Fruit fly (Drosophila melanogaster) whole organism, embryonic: ENCODE data around the gene CG15480.

Experiments used
- B-H1 ChIP-seq: fragments of 200-800 bp; sonication (Bioruptor generic); IDR thresholded peaks from 3 replicates; pipeline ENCODE4 v1.3.6; 2022; ENCODE audit warnings: missing biosample characterization, missing genetic modification characterization
- Bdp1 ChIP-seq: fragments of 200-800 bp; sonication (Bioruptor generic); optimal IDR thresholded peaks from 3 replicates; lab custom pipeline; 2016; ENCODE audit warnings: missing biosample characterization, missing genetic modification characterization
- Bteb2 ChIP-seq: fragments of 200-800 bp; sonication (Bioruptor generic); optimal IDR thresholded peaks from 2 replicates; lab custom pipeline; 2016; ENCODE audit warnings: missing biosample characterization, missing genetic modification characterization
- CG11560 ChIP-seq: fragments of 200-800 bp; sonication (Bioruptor generic); IDR thresholded peaks from 3 replicates; pipeline ENCODE4 v1.3.6; 2022; ENCODE audit warnings: missing biosample characterization, missing genetic modification characterization
- CG15269 ChIP-seq: fragments of 200-800 bp; sonication (Bioruptor generic); optimal IDR thresholded peaks from 2 replicates; lab custom pipeline; 2018; ENCODE audit warnings: missing biosample characterization, mild to moderate bottlenecking, missing genetic modification characterization, moderate library complexity
- CG1602 ChIP-seq: fragments of 200-800 bp; sonication (Bioruptor generic); optimal IDR thresholded peaks from 3 replicates; lab custom pipeline; 2016; ENCODE audit warnings: missing biosample characterization, missing genetic modification characterization
- CG17568 ChIP-seq: fragments of 200-800 bp; sonication (Bioruptor generic); optimal IDR thresholded peaks from 2 replicates; lab custom pipeline; 2018; ENCODE audit warnings: missing biosample characterization, mild to moderate bottlenecking, missing genetic modification characterization, moderate library complexity
- CG1832 ChIP-seq: fragments of 200-800 bp; sonication (Bioruptor generic); optimal IDR thresholded peaks from 2 replicates; lab custom pipeline; 2017; ENCODE audit warnings: missing biosample characterization, mild to moderate bottlenecking, missing genetic modification characterization, inconsistent platforms
- CG18599 ChIP-seq: fragments of 200-800 bp; sonication (Bioruptor generic); optimal IDR thresholded peaks from 3 replicates; lab custom pipeline; 2017; ENCODE audit warnings: missing biosample characterization, missing genetic modification characterization, mild to moderate bottlenecking, moderate library complexity, missing genetic modification reagents
- CG2712 ChIP-seq: fragments of 200-800 bp; optimal IDR thresholded peaks from 3 replicates; lab custom pipeline; 2019; ENCODE audit warnings: missing biosample characterization, mild to moderate bottlenecking, missing genetic modification characterization, moderate library complexity
- CG32767 ChIP-seq: fragments of 200-800 bp; sonication (Bioruptor generic); IDR thresholded peaks from 2 replicates; pipeline ENCODE4 v1.3.6; 2022; ENCODE audit warnings: missing biosample characterization, missing genetic modification characterization
- CG3281 ChIP-seq: fragments of 200-800 bp; sonication (Bioruptor generic); optimal IDR thresholded peaks from 3 replicates; lab custom pipeline; 2017; ENCODE audit warnings: missing biosample characterization, mild to moderate bottlenecking, missing genetic modification characterization
- CG6683 ChIP-seq: fragments of 200-800 bp; sonication (Bioruptor generic); optimal IDR thresholded peaks from 2 replicates; lab custom pipeline; 2017; ENCODE audit warnings: missing biosample characterization, mild to moderate bottlenecking, missing genetic modification characterization, missing genetic modification reagents
- CG9215 ChIP-seq: fragments of 200-800 bp; sonication (Bioruptor generic); IDR thresholded peaks from 2 replicates; pipeline ENCODE4 v1.3.6; 2022; ENCODE audit warnings: missing biosample characterization, missing genetic modification characterization
- CG9876 ChIP-seq: fragments of 200-800 bp; sonication (Bioruptor generic); optimal IDR thresholded peaks from 2 replicates; lab custom pipeline; 2016; ENCODE audit warnings: missing biosample characterization, missing genetic modification characterization
- Chrac-16 ChIP-seq: fragments of 200-800 bp; sonication (Bioruptor generic); optimal IDR thresholded peaks from 3 replicates; lab custom pipeline; 2016; ENCODE audit warnings: missing biosample characterization, missing genetic modification characterization
- D19B ChIP-seq: fragments of 200-800 bp; sonication (Bioruptor generic); optimal IDR thresholded peaks from 2 replicates; lab custom pipeline; 2017; ENCODE audit warnings: missing biosample characterization, mild to moderate bottlenecking, missing genetic modification characterization
- Doc2 ChIP-seq: fragments of 200-800 bp; sonication (Bioruptor generic); IDR thresholded peaks from 2 replicates; pipeline ENCODE4 v1.3.6; 2022; ENCODE audit warnings: missing biosample characterization, missing genetic modification characterization
- E2f1 ChIP-seq: fragments of 200-800 bp; sonication (Bioruptor generic); IDR thresholded peaks from 2 replicates; pipeline ENCODE4 v1.3.6; 2022; ENCODE audit warnings: missing biosample characterization, missing genetic modification characterization
- Eip74EF ChIP-seq, 2 experiments: fragments of 200-800 bp in 1 of 2; fragments of >200 bp in 1 of 2; sonication (Bioruptor generic) in 1 of 2; optimal IDR thresholded peaks; 2 replicates each; lab custom pipeline; 2017 to 2019; ENCODE audit warnings: missing biosample characterization in 2 of 2, missing genetic modification characterization in 2 of 2, mild to moderate bottlenecking in 1 of 2, moderate library complexity in 1 of 2
- Hand ChIP-seq: fragments of 200-800 bp; sonication (Bioruptor generic); optimal IDR thresholded peaks from 2 replicates; lab custom pipeline; 2017; ENCODE audit warnings: mild to moderate bottlenecking, missing biosample characterization, missing genetic modification reagents, missing genetic modification characterization
- Hmr ChIP-seq: fragments of 200-800 bp; sonication (Bioruptor generic); optimal IDR thresholded peaks from 3 replicates; lab custom pipeline; 2017; ENCODE audit warnings: mild to moderate bottlenecking, missing biosample characterization, missing genetic modification reagents, missing genetic modification characterization
- Hr39 ChIP-seq: fragments of >200 bp; optimal IDR thresholded peaks from 2 replicates; lab custom pipeline; 2017
- Myb ChIP-seq: fragments of 200-800 bp; sonication (Bioruptor generic); optimal IDR thresholded peaks from 2 replicates; lab custom pipeline; 2016; ENCODE audit warnings: missing biosample characterization, missing genetic modification characterization
- NC2α ChIP-seq: fragments of 200-800 bp; sonication (Bioruptor generic); optimal IDR thresholded peaks from 2 replicates; lab custom pipeline; 2016; ENCODE audit warnings: missing biosample characterization, missing genetic modification characterization
- Nf-YA ChIP-seq: fragments of 200-800 bp; sonication (Bioruptor generic); IDR thresholded peaks from 2 replicates; pipeline ENCODE4 v1.3.6; 2022; ENCODE audit warnings: missing biosample characterization, missing genetic modification characterization
- Opbp ChIP-seq: fragments of 200-800 bp; sonication (Bioruptor generic); IDR thresholded peaks from 3 replicates; pipeline ENCODE4 v1.3.6; 2022; ENCODE audit warnings: missing biosample characterization, missing genetic modification characterization; ENCODE audit not compliant: partially characterized antibody
- Rfx ChIP-seq: fragments of 200-800 bp; sonication (Bioruptor generic); IDR thresholded peaks from 2 replicates; pipeline ENCODE4 v1.3.6; 2022; ENCODE audit warnings: missing biosample characterization, missing genetic modification characterization
- Ssrp ChIP-seq: fragments of 200-800 bp; sonication (Bioruptor generic); optimal IDR thresholded peaks from 2 replicates; lab custom pipeline; 2018; ENCODE audit warnings: missing biosample characterization, mild to moderate bottlenecking, missing genetic modification characterization, moderate library complexity
- Stat92E ChIP-seq, 3 experiments: fragments of >200 bp in 2 of 3; fragments of 200-800 bp in 1 of 3; sonication (Bioruptor generic) in 1 of 3; optimal IDR thresholded peaks; 2 replicates each; lab custom pipeline; 2017 to 2019; ENCODE audit warnings: missing biosample characterization in 3 of 3, missing genetic modification characterization in 3 of 3, mild to moderate bottlenecking in 1 of 3, moderate library complexity in 1 of 3
- TFAM ChIP-seq: fragments of 200-800 bp; sonication (Bioruptor generic); optimal IDR thresholded peaks from 2 replicates; lab custom pipeline; 2017; ENCODE audit warnings: missing biosample characterization, missing genetic modification characterization, inconsistent platforms
- YL-1 ChIP-seq: fragments of 200-800 bp; sonication (Bioruptor generic); optimal IDR thresholded peaks from 3 replicates; lab custom pipeline; 2017; ENCODE audit warnings: missing biosample characterization, mild to moderate bottlenecking, missing genetic modification characterization
- al ChIP-seq: fragments of 200-800 bp; sonication (Bioruptor generic); IDR thresholded peaks from 2 replicates; pipeline ENCODE4 v1.3.6; 2022; ENCODE audit warnings: missing biosample characterization, missing genetic modification characterization
- gce ChIP-seq: fragments of 200-800 bp; sonication (Bioruptor generic); IDR thresholded peaks from 3 replicates; pipeline ENCODE4 v1.3.6; 2022; ENCODE audit warnings: missing biosample characterization, missing genetic modification characterization
- grau ChIP-seq: fragments of 200-800 bp; optimal IDR thresholded peaks from 3 replicates; lab custom pipeline; 2019; ENCODE audit warnings: missing biosample characterization, mild to moderate bottlenecking, missing genetic modification characterization, moderate library complexity
- hkb ChIP-seq, 2 experiments: fragments of 200-800 bp in 1 of 2; fragments of >200 bp in 1 of 2; sonication (Bioruptor generic) in 1 of 2; IDR thresholded peaks in 1 of 2; optimal IDR thresholded peaks in 1 of 2; 2 replicates each; pipeline versions ENCODE4 v1.3.6 to Lab custom; 2017 to 2022; ENCODE audit warnings: missing biosample characterization in 1 of 2, missing genetic modification characterization in 1 of 2
- ind ChIP-seq: fragments of 200-800 bp; sonication (Bioruptor generic); optimal IDR thresholded peaks from 3 replicates; lab custom pipeline; 2016; ENCODE audit warnings: missing biosample characterization, missing genetic modification characterization
- lbe ChIP-seq: fragments of 200-800 bp; sonication (Bioruptor generic); optimal IDR thresholded peaks from 2 replicates; lab custom pipeline; 2016; ENCODE audit warnings: missing biosample characterization, mild to moderate bottlenecking, missing genetic modification characterization
- mld ChIP-seq: fragments of 200-800 bp; sonication (Bioruptor generic); IDR thresholded peaks from 3 replicates; pipeline ENCODE4 v1.3.6; 2022; ENCODE audit warnings: missing biosample characterization, missing genetic modification characterization; ENCODE audit not compliant: partially characterized antibody
- odd ChIP-seq: fragments of 200-800 bp; sonication (Bioruptor generic); optimal IDR thresholded peaks from 2 replicates; lab custom pipeline; 2017; ENCODE audit warnings: missing biosample characterization, mild to moderate bottlenecking, missing genetic modification characterization
- sc ChIP-seq, 3 experiments: fragments of >200 bp in 2 of 3; fragments of 200-800 bp in 1 of 3; sonication (Bioruptor generic) in 1 of 3; optimal IDR thresholded peaks; 2 replicates in 2 of 3; 3 replicates in 1 of 3; lab custom pipeline; 2017; ENCODE audit warnings: mild to moderate bottlenecking in 1 of 3, missing biosample characterization in 1 of 3, missing genetic modification characterization in 1 of 3, missing genetic modification reagents in 1 of 3
- seq ChIP-seq: fragments of 200-800 bp; sonication (Bioruptor generic); IDR thresholded peaks from 2 replicates; pipeline ENCODE4 v1.3.6; 2022; ENCODE audit warnings: missing biosample characterization, missing genetic modification characterization
- sima ChIP-seq: fragments of 200-800 bp; sonication (Bioruptor generic); optimal IDR thresholded peaks from 2 replicates; lab custom pipeline; 2016; ENCODE audit warnings: missing biosample characterization, missing genetic modification characterization
- sna ChIP-seq: fragments of 200-800 bp; sonication (Bioruptor generic); IDR thresholded peaks from 2 replicates; pipeline ENCODE4 v1.3.6; 2022; ENCODE audit warnings: missing biosample characterization, missing genetic modification characterization; ENCODE audit not compliant: partially characterized antibody
- tap ChIP-seq: fragments of 200-800 bp; optimal IDR thresholded peaks from 3 replicates; lab custom pipeline; 2019; ENCODE audit warnings: missing biosample characterization, mild to moderate bottlenecking, missing genetic modification characterization, moderate library complexity
- tll ChIP-seq, 2 experiments: fragments of 200-800 bp in 1 of 2; fragments of >200 bp in 1 of 2; sonication (Bioruptor generic) in 1 of 2; optimal IDR thresholded peaks; 2 replicates each; lab custom pipeline; 2017 to 2019; ENCODE audit warnings: missing biosample characterization in 2 of 2, missing genetic modification characterization in 2 of 2, mild to moderate bottlenecking in 1 of 2, moderate library complexity in 1 of 2
- trem ChIP-seq: fragments of 200-800 bp; optimal IDR thresholded peaks from 3 replicates; lab custom pipeline; 2019; ENCODE audit warnings: missing biosample characterization, mild to moderate bottlenecking, missing genetic modification characterization, moderate library complexity
- zfh1 ChIP-seq: fragments of 200-800 bp; sonication (Bioruptor generic); IDR thresholded peaks from 3 replicates; pipeline ENCODE4 v1.3.6; 2022; ENCODE audit warnings: missing biosample characterization, missing genetic modification characterization

The CG15480 gene

DNA sequence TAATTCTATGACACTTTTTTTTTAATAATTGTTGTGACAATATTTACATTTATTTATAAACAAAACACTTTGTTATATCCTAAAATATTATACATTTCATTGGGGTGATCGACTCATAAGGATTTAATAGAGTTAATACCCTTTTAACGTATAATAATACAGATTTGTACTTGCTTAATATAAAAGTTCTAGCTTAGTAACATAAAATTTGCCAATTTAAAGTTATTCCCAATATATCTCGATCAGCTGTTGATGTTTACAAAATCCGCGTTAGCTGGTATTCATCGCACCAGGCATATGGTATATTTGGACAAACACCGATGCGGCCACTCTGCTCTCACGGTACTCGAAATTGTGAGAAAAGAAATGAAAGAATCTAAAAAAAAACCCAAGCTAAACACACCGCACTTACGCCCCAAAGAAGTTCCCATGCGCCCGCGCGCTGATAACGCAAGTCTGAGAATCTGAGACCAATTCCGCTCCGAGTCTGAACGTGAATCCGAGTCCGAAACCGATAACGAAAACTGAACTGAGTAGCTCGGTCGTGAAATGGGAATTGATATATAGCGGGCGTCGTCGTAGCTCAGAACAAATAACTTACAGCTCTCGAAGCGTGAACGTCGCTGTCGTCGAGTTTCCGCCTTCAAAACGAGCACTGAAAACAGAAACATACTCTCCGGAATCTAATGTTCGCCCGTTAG is 21.5 kb downstream of the CG15480 start, which contains the start of gene Pect (continued):
- TF ChIP-seq TFAM (GFP tag; lab: Kevin White, UChicago) (no peak), trem (tag; lab: Kevin White, UChicago) (peak; percentile 25), CG9876 (GFP tag; lab: Kevin White, UChicago) (no peak), CG32767 (GFP tag; lab: Robert Waterston, UW) (no peak), tap (tag; lab: Kevin White, UChicago) (no peak), sima (no peak), odd (GFP tag; lab: Kevin White, UChicago) (no peak), Stat92E (GFP tag; optimal IDR thresholded peaks at IDR 0.05; lab: Kevin White, UChicago) (peak in 1 of 3 experiments; percentile 41), seq (GFP tag; lab: Robert Waterston, UW) (peak; percentile 44; the same call in 1 of the 2 replicates), Hand (GFP tag; lab: Kevin White, UChicago) (no peak), B-H1 (GFP tag; lab: Robert Waterston, UW) (no peak), lbe (GFP tag; lab: Kevin White, UChicago) (no peak), D19B (GFP tag; lab: Kevin White, UChicago) (no peak), CG1602 (GFP tag; lab: Kevin White, UChicago) (peak; percentile 43), hkb (optimal IDR thresholded peaks at IDR 0.05; lab: Kevin White, UChicago) (no peak), hkb (GFP tag; IDR thresholded peaks at IDR 0.05; lab: Robert Waterston, UW) (0 out of 2 replicates have a peak, but pooled peaks have one; percentile 52), Opbp (GFP tag; lab: Robert Waterston, UW) (peak; percentile 63; the same call in 2 of the 3 replicates), Bteb2 (GFP tag; lab: Kevin White, UChicago) (no peak), CG11560 (tag; lab: Robert Waterston, UW) (no peak), al (GFP tag; lab: Robert Waterston, UW) (0 out of 2 replicates have a peak, but pooled peaks have one; percentile 27), Hmr (GFP tag; lab: Kevin White, UChicago) (peak; percentile 6), CG15269 (tag; lab: Kevin White, UChicago) (no peak), sna (GFP tag; lab: Robert Waterston, UW) (0 out of 2 replicates have a peak, but pooled peaks have one; percentile 35), gce (GFP tag; lab: Robert Waterston, UW) (no peak), CG18599 (GFP tag; lab: Kevin White, UChicago) (no peak), Nf-YA (GFP tag; lab: Robert Waterston, UW) (no peak), Rfx (peak; percentile 27; the same call in 1 of the 2 replicates), CG6683 (no peak), NC2α (GFP tag; lab: Kevin White, UChicago) (peak; percentile 8), YL-1 (GFP tag; lab: Kevin White, UChicago) (no peak), Eip74EF (GFP tag; optimal IDR thresholded peaks at IDR 0.05; lab: Kevin White, UChicago) (no peak), ind (GFP tag; lab: Kevin White, UChicago) (no peak), tll (GFP tag; optimal IDR thresholded peaks at IDR 0.05; lab: Kevin White, UChicago) (peak in 1 of 2 experiments; percentile 14), zfh1 (GFP tag; lab: Robert Waterston, UW) (no peak), Doc2 (GFP tag; lab: Robert Waterston, UW) (no peak), CG1832 (no peak), sc (optimal IDR thresholded peaks at IDR 0.05; lab: Kevin White, UChicago) (no peak), sc (GFP tag; optimal IDR thresholded peaks at IDR 0.05; lab: Kevin White, UChicago) (no peak), Hr39 (lab: Kevin White, UChicago) (no peak), E2f1 (GFP tag; lab: Robert Waterston, UW) (peak; percentile 54; the same call in 1 of the 2 replicates), CG3281 (GFP tag; lab: Kevin White, UChicago) (no peak), CG17568 (GFP tag; lab: Kevin White, UChicago) (no peak), Myb (GFP tag; lab: Kevin White, UChicago) (peak; percentile 6), CG2712 (no peak), Bdp1 (GFP tag; lab: Kevin White, UChicago) (no peak), CG9215 (GFP tag; lab: Robert Waterston, UW) (no peak), grau (peak; percentile 20), Ssrp (tag; lab: Kevin White, UChicago) (peak; percentile 46), mld (GFP tag; lab: Robert Waterston, UW) (no peak), Chrac-16 (no peak)
